Fruit fly (Drosophila melanogaster) whole organism, wandering third instar larva: ENCODE data around the gene CG13460.

Experiments used
- Abd-B ChIP-seq: fragments of >200 bp; optimal IDR thresholded peaks from 2 replicates; lab custom pipeline; 2017; ENCODE audit warnings: missing biosample characterization, missing genetic modification characterization
- Dfd ChIP-seq: fragments of >200 bp; optimal IDR thresholded peaks from 2 replicates; lab custom pipeline; 2017; ENCODE audit warnings: missing biosample characterization, missing genetic modification characterization
- dsf ChIP-seq: sonication (Bioruptor generic); optimal IDR thresholded peaks from 2 replicates; lab custom pipeline; 2016; ENCODE audit warnings: missing biosample characterization, missing genetic modification characterization, borderline replicate concordance
- psq ChIP-seq: fragments of 200-800 bp; sonication (Bioruptor generic); optimal IDR thresholded peaks from 3 replicates; lab custom pipeline; 2017; ENCODE audit warnings: missing biosample characterization, mild to moderate bottlenecking, missing genetic modification characterization, moderate library complexity

DNA sequence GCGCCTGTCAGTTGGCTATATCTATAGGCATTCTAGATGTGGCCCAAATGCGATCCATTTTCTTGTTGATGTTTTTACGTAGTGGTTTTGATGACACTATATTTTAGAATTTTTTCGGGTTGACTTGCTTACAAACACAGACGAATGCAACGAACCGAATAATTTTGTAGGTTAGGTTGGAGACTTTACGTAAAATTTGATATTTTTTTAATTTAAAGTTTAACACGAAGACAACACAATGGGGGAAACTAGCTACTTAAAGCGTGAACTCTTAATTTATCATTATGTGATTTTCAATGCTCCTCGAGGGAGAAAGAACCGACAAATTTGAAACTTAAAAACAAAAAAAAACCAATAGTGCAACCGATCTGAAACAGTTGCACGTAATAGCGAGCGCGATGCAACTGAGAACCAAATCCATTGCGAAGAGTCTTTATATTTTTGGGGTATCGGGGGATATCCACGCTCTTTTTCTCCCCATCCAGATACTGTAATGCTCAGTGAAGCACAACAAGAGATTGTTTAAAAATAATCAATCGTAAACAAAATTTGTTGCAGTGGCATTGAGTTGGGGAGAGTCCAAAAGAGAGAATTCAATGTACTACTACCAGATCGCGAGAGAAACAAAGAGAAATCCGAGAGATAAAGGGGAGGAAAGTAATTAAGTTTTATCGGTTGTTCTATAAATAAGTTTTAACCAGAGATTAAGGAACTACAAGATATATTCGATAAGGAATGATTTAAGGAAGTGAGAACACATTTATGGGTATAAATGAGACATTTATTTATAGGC lies 28.6 kb upstream of the CG13460 start:
- TF ChIP-seq dsf (GFP tag; lab: Kevin White, UChicago) (no peak), psq (GFP tag; lab: Kevin White, UChicago) (no peak), Abd-B (no peak), Dfd (no peak)
